Fruit fly (Drosophila melanogaster) whole organism, embryonic: ENCODE measurements around the gene CG3040.

ENCODE experiments used
- B-H2 ChIP-seq: fragments of 200-800 bp; sonication (Bioruptor generic); optimal IDR thresholded peaks from 2 replicates; lab custom pipeline; 2018; ENCODE audit warnings: missing biosample characterization, mild to moderate bottlenecking, missing genetic modification characterization
- CG10274 ChIP-seq: fragments of 200-800 bp; sonication (Bioruptor generic); optimal IDR thresholded peaks from 3 replicates; lab custom pipeline; 2017; ENCODE audit warnings: missing biosample characterization, mild to moderate bottlenecking, missing genetic modification characterization
- CG10543 ChIP-seq: fragments of 200-800 bp; sonication (Bioruptor generic); optimal IDR thresholded peaks from 3 replicates; lab custom pipeline; 2017; ENCODE audit warnings: missing biosample characterization, mild to moderate bottlenecking, missing genetic modification characterization, moderate library complexity
- CG12769 ChIP-seq: fragments of 200-800 bp; sonication (Bioruptor generic); optimal IDR thresholded peaks from 2 replicates; lab custom pipeline; 2019; ENCODE audit warnings: missing biosample characterization, mild to moderate bottlenecking, missing genetic modification characterization, moderate library complexity
- CG14965 ChIP-seq: fragments of 200-800 bp; sonication (Bioruptor generic); optimal IDR thresholded peaks from 2 replicates; lab custom pipeline; 2016; ENCODE audit warnings: missing biosample characterization, missing genetic modification characterization, borderline replicate concordance
- CG17186 ChIP-seq: fragments of 200-800 bp; sonication (Bioruptor generic); optimal IDR thresholded peaks from 3 replicates; lab custom pipeline; 2017; ENCODE audit warnings: missing biosample characterization, missing genetic modification reagents, missing genetic modification characterization
- CG17612 ChIP-seq: fragments of 200-800 bp; sonication (Bioruptor generic); IDR thresholded peaks from 2 replicates; pipeline ENCODE4 v1.3.6; 2022; ENCODE audit warnings: missing biosample characterization, missing genetic modification characterization
- CG18599 ChIP-seq: fragments of 200-800 bp; sonication (Bioruptor generic); optimal IDR thresholded peaks from 3 replicates; lab custom pipeline; 2017; ENCODE audit warnings: missing biosample characterization, missing genetic modification characterization, mild to moderate bottlenecking, moderate library complexity, missing genetic modification reagents
- CG2199 ChIP-seq: fragments of 200-800 bp; sonication (Bioruptor generic); IDR thresholded peaks from 3 replicates; pipeline ENCODE4 v1.3.6; 2022; ENCODE audit warnings: missing biosample characterization, missing genetic modification characterization
- CG43689 ChIP-seq: fragments of 200-800 bp; sonication (Bioruptor generic); IDR thresholded peaks from 2 replicates; pipeline ENCODE4 v1.3.6; 2022; ENCODE audit warnings: missing biosample characterization, missing genetic modification characterization
- CG7372 ChIP-seq: fragments of 200-800 bp; sonication (Bioruptor generic); IDR thresholded peaks from 2 replicates; pipeline ENCODE4 v1.3.6; 2022; ENCODE audit warnings: missing biosample characterization, missing genetic modification characterization
- CG7556 ChIP-seq: fragments of 200-800 bp; sonication (Bioruptor generic); optimal IDR thresholded peaks from 2 replicates; lab custom pipeline; 2017; ENCODE audit warnings: missing biosample characterization, mild to moderate bottlenecking, missing genetic modification characterization
- CG8478 ChIP-seq: fragments of >200 bp; optimal IDR thresholded peaks from 2 replicates; lab custom pipeline; 2018
- D19A ChIP-seq: fragments of 200-800 bp; optimal IDR thresholded peaks from 3 replicates; lab custom pipeline; 2019; ENCODE audit warnings: missing biosample characterization, mild to moderate bottlenecking, missing genetic modification characterization, moderate library complexity
- D19B ChIP-seq: fragments of 200-800 bp; sonication (Bioruptor generic); optimal IDR thresholded peaks from 2 replicates; lab custom pipeline; 2017; ENCODE audit warnings: missing biosample characterization, mild to moderate bottlenecking, missing genetic modification characterization
- ERR ChIP-seq: fragments of 200-800 bp; sonication (Bioruptor generic); optimal IDR thresholded peaks from 2 replicates; lab custom pipeline; 2016; ENCODE audit warnings: missing biosample characterization, missing genetic modification characterization
- Fer1 ChIP-seq: fragments of 200-800 bp; sonication (Bioruptor generic); optimal IDR thresholded peaks from 2 replicates; lab custom pipeline; 2017; ENCODE audit warnings: missing biosample characterization, mild to moderate bottlenecking, missing genetic modification characterization
- Fer3 ChIP-seq: fragments of 200-800 bp; sonication (Bioruptor generic); optimal IDR thresholded peaks from 2 replicates; lab custom pipeline; 2018; ENCODE audit warnings: missing biosample characterization, mild to moderate bottlenecking, missing genetic modification characterization, moderate library complexity
- Gug ChIP-seq: fragments of 200-800 bp; sonication (Bioruptor generic); IDR thresholded peaks from 4 replicates; pipeline ENCODE4 v1.3.6; 2022; ENCODE audit warnings: missing biosample characterization, missing genetic modification characterization
- HLH3B ChIP-seq: fragments of 200-800 bp; sonication (Bioruptor generic); IDR thresholded peaks from 2 replicates; pipeline ENCODE4 v1.3.6; 2022; ENCODE audit warnings: missing biosample characterization, missing genetic modification characterization
- HLH4C ChIP-seq: fragments of 200-800 bp; sonication (Bioruptor generic); IDR thresholded peaks from 3 replicates; pipeline ENCODE4 v1.3.6; 2022; ENCODE audit warnings: missing biosample characterization, missing genetic modification characterization; ENCODE audit not compliant: partially characterized antibody
- Hey ChIP-seq: fragments of 200-800 bp; sonication (Bioruptor generic); optimal IDR thresholded peaks from 3 replicates; lab custom pipeline; 2018; ENCODE audit warnings: missing biosample characterization, mild to moderate bottlenecking, missing genetic modification characterization
- Hr3 ChIP-seq: fragments of 200-800 bp; sonication (Bioruptor generic); optimal IDR thresholded peaks from 3 replicates; lab custom pipeline; 2016; ENCODE audit warnings: missing biosample characterization, missing genetic modification characterization
- Lim3 ChIP-seq: fragments of 200-800 bp; sonication (Bioruptor generic); IDR thresholded peaks from 2 replicates; pipeline ENCODE4 v1.3.6; 2022; ENCODE audit warnings: missing biosample characterization, missing genetic modification characterization
- Mrtf ChIP-seq: fragments of 200-800 bp; sonication (Bioruptor generic); IDR thresholded peaks from 3 replicates; pipeline ENCODE4 v1.3.6; 2022; ENCODE audit warnings: missing biosample characterization, missing genetic modification characterization
- Rx ChIP-seq: fragments of 200-800 bp; sonication (Bioruptor generic); IDR thresholded peaks from 2 replicates; pipeline ENCODE4 v1.3.6; 2022; ENCODE audit warnings: missing biosample characterization, missing genetic modification characterization
- Six4 ChIP-seq: fragments of 200-800 bp; sonication (Bioruptor generic); optimal IDR thresholded peaks from 2 replicates; lab custom pipeline; 2016; ENCODE audit warnings: missing biosample characterization, missing genetic modification characterization
- Stat92E ChIP-seq, 3 experiments: fragments of >200 bp in 2 of 3; fragments of 200-800 bp in 1 of 3; sonication (Bioruptor generic) in 1 of 3; optimal IDR thresholded peaks; 2 replicates each; lab custom pipeline; 2017 to 2019; ENCODE audit warnings: missing biosample characterization in 3 of 3, missing genetic modification characterization in 3 of 3, mild to moderate bottlenecking in 1 of 3, moderate library complexity in 1 of 3
- Trl ChIP-seq, 3 experiments: fragments of >200 bp in 2 of 3; fragments of 200-800 bp in 1 of 3; sonication (Bioruptor generic) in 1 of 3; optimal IDR thresholded peaks; 2 replicates in 1 of 3; 3 replicates in 2 of 3; lab custom pipeline; 2016 to 2017; ENCODE audit warnings: missing biosample characterization in 1 of 3, missing genetic modification characterization in 1 of 3
- Usf ChIP-seq: fragments of 200-800 bp; sonication (Bioruptor generic); optimal IDR thresholded peaks from 2 replicates; lab custom pipeline; 2017; ENCODE audit warnings: missing genotype, missing biosample characterization, missing genetic modification characterization
- bcd ChIP-seq: fragments of 200-800 bp; sonication (Bioruptor generic); optimal IDR thresholded peaks from 2 replicates; lab custom pipeline; 2017; ENCODE audit warnings: missing biosample characterization, mild to moderate bottlenecking, missing genetic modification characterization
- bigmax ChIP-seq: fragments of 200-800 bp; sonication (Bioruptor generic); optimal IDR thresholded peaks from 2 replicates; lab custom pipeline; 2018; ENCODE audit warnings: missing biosample characterization, mild to moderate bottlenecking, missing genetic modification characterization
- chn ChIP-seq: fragments of 200-800 bp; sonication (Bioruptor generic); optimal IDR thresholded peaks from 2 replicates; lab custom pipeline; 2016; ENCODE audit warnings: missing biosample characterization, missing genetic modification characterization
- crc ChIP-seq: fragments of 200-800 bp; sonication (Bioruptor generic); optimal IDR thresholded peaks from 2 replicates; lab custom pipeline; 2016; ENCODE audit warnings: missing biosample characterization, missing genetic modification characterization
- dmrt99B ChIP-seq: fragments of 200-800 bp; sonication (Bioruptor generic); optimal IDR thresholded peaks from 2 replicates; lab custom pipeline; 2018; ENCODE audit warnings: missing biosample characterization, mild to moderate bottlenecking, missing genetic modification characterization, moderate library complexity
- dpn ChIP-seq, 2 experiments: fragments of 200-800 bp; sonication (Bioruptor generic); optimal IDR thresholded peaks; 3 replicates each; lab custom pipeline; 2016; ENCODE audit warnings: missing biosample characterization in 2 of 2, missing genetic modification characterization in 2 of 2
- en ChIP-seq: fragments of 200-800 bp; sonication (Bioruptor generic); optimal IDR thresholded peaks from 2 replicates; lab custom pipeline; 2016; ENCODE audit warnings: missing biosample characterization, missing genetic modification characterization
- eyg ChIP-seq: fragments of 200-800 bp; sonication (Bioruptor generic); optimal IDR thresholded peaks from 3 replicates; lab custom pipeline; 2016; ENCODE audit warnings: missing biosample characterization, missing genetic modification characterization
- fd64A ChIP-seq: fragments of 200-800 bp; sonication (Bioruptor generic); optimal IDR thresholded peaks from 3 replicates; lab custom pipeline; 2018; ENCODE audit warnings: missing biosample characterization, mild to moderate bottlenecking, missing genetic modification characterization
- gce ChIP-seq: fragments of 200-800 bp; sonication (Bioruptor generic); IDR thresholded peaks from 3 replicates; pipeline ENCODE4 v1.3.6; 2022; ENCODE audit warnings: missing biosample characterization, missing genetic modification characterization
- jing ChIP-seq: fragments of 200-800 bp; sonication (Bioruptor generic); optimal IDR thresholded peaks from 2 replicates; lab custom pipeline; 2018; ENCODE audit warnings: missing biosample characterization, mild to moderate bottlenecking, missing genetic modification characterization
- kay ChIP-seq: fragments of 200-800 bp; sonication (Bioruptor generic); optimal IDR thresholded peaks from 2 replicates; lab custom pipeline; 2016; ENCODE audit warnings: missing biosample characterization, missing genetic modification characterization
- luna ChIP-seq: fragments of 200-800 bp; sonication (Bioruptor generic); optimal IDR thresholded peaks from 2 replicates; lab custom pipeline; 2016; ENCODE audit warnings: missing biosample characterization, missing genetic modification characterization
- odd ChIP-seq: fragments of 200-800 bp; sonication (Bioruptor generic); optimal IDR thresholded peaks from 2 replicates; lab custom pipeline; 2017; ENCODE audit warnings: missing biosample characterization, mild to moderate bottlenecking, missing genetic modification characterization
- pho ChIP-seq: fragments of 200-800 bp; sonication (Bioruptor generic); optimal IDR thresholded peaks from 2 replicates; lab custom pipeline; 2016; ENCODE audit warnings: missing biosample characterization, missing genetic modification characterization
- sens ChIP-seq: fragments of 200-800 bp; sonication (Bioruptor generic); peaks from one replicate; lab custom pipeline; 2016; ENCODE audit warnings: missing biosample characterization, missing genetic modification characterization
- sens-2 ChIP-seq: fragments of 200-800 bp; sonication (Bioruptor generic); IDR thresholded peaks from 2 replicates; pipeline ENCODE4 v1.3.6; 2022; ENCODE audit warnings: missing biosample characterization, missing genetic modification characterization
- sqz ChIP-seq: fragments of 200-800 bp; sonication (Bioruptor generic); optimal IDR thresholded peaks from 3 replicates; lab custom pipeline; 2018; ENCODE audit warnings: missing biosample characterization, mild to moderate bottlenecking, missing genetic modification characterization
- tin ChIP-seq: fragments of 200-800 bp; sonication (Bioruptor generic); optimal IDR thresholded peaks from 3 replicates; lab custom pipeline; 2016; ENCODE audit warnings: missing biosample characterization, missing genetic modification characterization
- tx ChIP-seq: fragments of 200-800 bp; sonication (Bioruptor generic); optimal IDR thresholded peaks from 2 replicates; lab custom pipeline; 2016; ENCODE audit warnings: missing biosample characterization, missing genetic modification characterization

Gene CG3040

dm6 chrX:7008102-7009087 is 35.2 kb upstream of the CG3040 start (continued):
- TF ChIP-seq odd (GFP tag; lab: Kevin White, UChicago) (no peak), Lim3 (GFP tag; lab: Robert Waterston, UW) (no peak), Fer3 (tag; lab: Kevin White, UChicago) (no peak), eyg (no peak), Stat92E (GFP tag; optimal IDR thresholded peaks at IDR 0.05; lab: Kevin White, UChicago) (no peak), sqz (GFP tag; lab: Kevin White, UChicago) (peak; percentile 13), gce (GFP tag; lab: Robert Waterston, UW) (no peak), dpn (GFP tag; optimal IDR thresholded peaks at IDR 0.05; lab: Kevin White, UChicago) (no peak), kay (no peak), pho (GFP tag; lab: Kevin White, UChicago) (no peak), dmrt99B (tag; lab: Kevin White, UChicago) (peak; percentile 33), bigmax (GFP tag; lab: Kevin White, UChicago) (no peak), ERR (no peak), tx (GFP tag; lab: Kevin White, UChicago) (no peak), en (no peak), fd64A (GFP tag; lab: Kevin White, UChicago) (no peak), Hr3 (no peak), crc (no peak), jing (GFP tag; lab: Kevin White, UChicago) (no peak), luna (GFP tag; lab: Kevin White, UChicago) (no peak), HLH3B (GFP tag; lab: Robert Waterston, UW) (0 out of 2 replicates have a peak, but pooled peaks have one; percentile 28), CG2199 (GFP tag; lab: Robert Waterston, UW) (no peak), CG17186 (GFP tag; lab: Kevin White, UChicago) (no peak), HLH4C (GFP tag; lab: Robert Waterston, UW) (no peak), Usf (no peak), Gug (no peak), Fer1 (GFP tag; lab: Kevin White, UChicago) (no peak), CG10274 (no peak), bcd (GFP tag; lab: Kevin White, UChicago) (no peak), D19B (GFP tag; lab: Kevin White, UChicago) (no peak), sens (GFP tag; lab: Kevin White, UChicago) (peak; percentile 84), Six4 (GFP tag; lab: Kevin White, UChicago) (no peak), Trl (optimal IDR thresholded peaks at IDR 0.05; lab: Kevin White, UChicago) (no peak), Trl (GFP tag; optimal IDR thresholded peaks at IDR 0.05; lab: Kevin White, UChicago) (no peak), CG8478 (no peak), CG12769 (no peak), Hey (tag; lab: Kevin White, UChicago) (no peak), CG17612 (no peak), CG43689 (GFP tag; lab: Robert Waterston, UW) (no peak), tin (GFP tag; lab: Kevin White, UChicago) (no peak), CG10543 (no peak), CG14965 (no peak), CG7556 (GFP tag; lab: Kevin White, UChicago) (no peak), CG18599 (GFP tag; lab: Kevin White, UChicago) (no peak), sens-2 (GFP tag; lab: Robert Waterston, UW) (no peak), CG7372 (GFP tag; lab: Robert Waterston, UW) (no peak), D19A (tag; lab: Kevin White, UChicago) (no peak), Rx (GFP tag; lab: Robert Waterston, UW) (no peak), B-H2 (no peak), chn (GFP tag; lab: Kevin White, UChicago) (no peak), Mrtf (GFP tag; lab: Robert Waterston, UW) (no peak)
